Worm (Caenorhabditis elegans) whole organism, mixed stage, embryonic: ENCODE data around the gene R07H5.16.

Experiments
- M03D4.4 ChIP-seq: sonication (generic microtip); optimal IDR thresholded peaks from 2 replicates; lab custom pipeline; 2017; ENCODE audit warnings: mild to moderate bottlenecking, missing genetic modification characterization, missing compliant biosample characterization
- bed-3 ChIP-seq: fragments of 200-800 bp; sonication (Bioruptor generic); optimal IDR thresholded peaks from 3 replicates; lab custom pipeline; 2018; ENCODE audit warnings: mild to moderate bottlenecking, missing genetic modification characterization, moderate library complexity, missing compliant biosample characterization
- blmp-1 ChIP-seq: fragments of 150-350 bp; optimal IDR thresholded peaks from 2 replicates; lab custom pipeline; 2014; ENCODE audit warnings: missing biosample characterization, missing genetic modification characterization
- ceh-39 ChIP-seq: fragments of 150-350 bp; optimal IDR thresholded peaks from 2 replicates; lab custom pipeline; 2014; ENCODE audit warnings: missing biosample characterization, missing genetic modification characterization
- ceh-43 ChIP-seq: fragments of 200-800 bp; sonication (Bioruptor generic); optimal IDR thresholded peaks from 2 replicates; lab custom pipeline; 2018; ENCODE audit warnings: mild to moderate bottlenecking, missing genetic modification characterization, moderate library complexity, missing compliant biosample characterization
- ceh-83 ChIP-seq: fragments of 200-800 bp; sonication (Bioruptor generic); optimal IDR thresholded peaks from 2 replicates; lab custom pipeline; 2018; ENCODE audit warnings: mild to moderate bottlenecking, missing genetic modification characterization, missing compliant biosample characterization
- ces-1 ChIP-seq: fragments of 150-350 bp; optimal IDR thresholded peaks from 2 replicates; lab custom pipeline; 2014; ENCODE audit warnings: missing biosample characterization, missing genetic modification reagents, missing genetic modification characterization
- cnd-1 ChIP-seq: fragments of 200-800 bp; sonication (Bioruptor generic); optimal IDR thresholded peaks from 2 replicates; lab custom pipeline; 2018; ENCODE audit warnings: mild to moderate bottlenecking, missing genetic modification characterization, missing compliant biosample characterization
- drap-1 ChIP-seq: fragments of 200-800 bp; sonication (Bioruptor generic); optimal IDR thresholded peaks from 3 replicates; lab custom pipeline; 2018; ENCODE audit warnings: mild to moderate bottlenecking, missing genetic modification characterization, missing compliant biosample characterization
- elt-1 ChIP-seq: sonication (generic microtip); optimal IDR thresholded peaks from 2 replicates; lab custom pipeline; 2017; ENCODE audit warnings: missing genetic modification characterization, mild to moderate bottlenecking, missing compliant biosample characterization, antibody characterized with exemption, moderate library complexity, borderline replicate concordance; ENCODE audit not compliant: insufficient read depth
- elt-3 ChIP-seq: fragments of 150-350 bp; optimal IDR thresholded peaks from 2 replicates; lab custom pipeline; 2014; ENCODE audit warnings: missing biosample characterization, missing genetic modification characterization
- flh-1 ChIP-seq: fragments of 200-800 bp; sonication (Bioruptor generic); optimal IDR thresholded peaks from 2 replicates; lab custom pipeline; 2018; ENCODE audit warnings: mild to moderate bottlenecking, missing genetic modification characterization, moderate library complexity, missing compliant biosample characterization
- ham-2 ChIP-seq: fragments of 200-800 bp; sonication (Bioruptor generic); optimal IDR thresholded peaks from 2 replicates; lab custom pipeline; 2018; ENCODE audit warnings: mild to moderate bottlenecking, missing genetic modification characterization, missing compliant biosample characterization
- hlh-1 ChIP-seq: fragments of 150-350 bp; optimal IDR thresholded peaks from 2 replicates; lab custom pipeline; 2014; ENCODE audit warnings: missing biosample characterization, missing genetic modification reagents, missing genetic modification characterization
- lin-13 ChIP-seq: fragments of 150-350 bp; optimal IDR thresholded peaks from 2 replicates; lab custom pipeline; 2014; ENCODE audit warnings: missing biosample characterization, missing genetic modification characterization
- lsy-2 ChIP-seq: fragments of 150-350 bp; optimal IDR thresholded peaks from 2 replicates; lab custom pipeline; 2014; ENCODE audit warnings: missing biosample characterization, missing genetic modification characterization
- mep-1 ChIP-seq: fragments of 150-350 bp; optimal IDR thresholded peaks from 2 replicates; lab custom pipeline; 2017; ENCODE audit warnings: missing biosample characterization, missing genetic modification reagents, missing genetic modification characterization, inconsistent platforms
- nhr-12 ChIP-seq: fragments of 150-350 bp; optimal IDR thresholded peaks from 2 replicates; lab custom pipeline; 2014; ENCODE audit warnings: missing biosample characterization, missing genetic modification characterization
- nhr-2 ChIP-seq: fragments of 150-350 bp; optimal IDR thresholded peaks from 2 replicates; lab custom pipeline; 2014; ENCODE audit warnings: missing biosample characterization, missing genetic modification characterization
- nhr-237 ChIP-seq: fragments of 150-350 bp; optimal IDR thresholded peaks from 2 replicates; lab custom pipeline; 2014; ENCODE audit warnings: missing biosample characterization, missing genetic modification characterization
- nhr-28 ChIP-seq: fragments of 150-350 bp; optimal IDR thresholded peaks from 2 replicates; lab custom pipeline; 2014; ENCODE audit warnings: missing biosample characterization, missing genetic modification characterization
- nhr-76 ChIP-seq: sonication (generic microtip); optimal IDR thresholded peaks from 2 replicates; lab custom pipeline; 2017; ENCODE audit warnings: missing biosample characterization, missing genetic modification characterization
- pha-4 ChIP-seq: fragments of 150-350 bp; optimal IDR thresholded peaks from 2 replicates; lab custom pipeline; 2018; ENCODE audit warnings: missing biosample characterization, missing genetic modification reagents, missing genetic modification characterization
- sem-2 ChIP-seq: fragments of 200-800 bp; sonication (Bioruptor generic); optimal IDR thresholded peaks from 2 replicates; lab custom pipeline; 2018; ENCODE audit warnings: mild to moderate bottlenecking, missing genetic modification characterization, missing compliant biosample characterization
- snpc-4 ChIP-seq: fragments of 150-350 bp; optimal IDR thresholded peaks from 2 replicates; lab custom pipeline; 2014; ENCODE audit warnings: missing biosample characterization, missing genetic modification characterization
- sptf-1 ChIP-seq: sonication (generic microtip); optimal IDR thresholded peaks from 2 replicates; lab custom pipeline; 2017; ENCODE audit warnings: mild to moderate bottlenecking, missing genetic modification characterization, moderate library complexity, missing compliant biosample characterization
- unc-120 ChIP-seq: sonication (generic microtip); optimal IDR thresholded peaks from 2 replicates; lab custom pipeline; 2017; ENCODE audit warnings: missing genetic modification characterization, missing compliant biosample characterization; ENCODE audit not compliant: poor library complexity, severe bottlenecking
- unc-39 ChIP-seq: fragments of 150-350 bp; optimal IDR thresholded peaks from 2 replicates; lab custom pipeline; 2014; ENCODE audit warnings: missing biosample characterization, missing genetic modification characterization
- unc-62 ChIP-seq: fragments of 150-350 bp; optimal IDR thresholded peaks from 2 replicates; lab custom pipeline; 2014; ENCODE audit warnings: missing biosample characterization, missing genetic modification reagents, missing genetic modification characterization
- zip-8 ChIP-seq: fragments of 150-350 bp; optimal IDR thresholded peaks from 2 replicates; lab custom pipeline; 2014; ENCODE audit warnings: missing biosample characterization, missing genetic modification characterization
- ztf-11 ChIP-seq: fragments of 150-350 bp; optimal IDR thresholded peaks from 2 replicates; lab custom pipeline; 2014; ENCODE audit warnings: missing biosample characterization, missing genetic modification characterization

R07H5.16 gene

ce11 chrIV:11226545-11226944, 27.4 kb downstream of the R07H5.16 start:
- no peak for TF ChIP-seq ceh-83 (GFP tag; lab: Kevin White, UChicago)
- TF ChIP-seq blmp-1 (tag; lab: Kevin White, UChicago) = no peak
- TF ChIP-seq ham-2 = no peak
- TF ChIP-seq bed-3 (GFP tag; lab: Kevin White, UChicago) = no peak
- TF ChIP-seq drap-1 = no peak
- no peak for TF ChIP-seq hlh-1 (tag; lab: Kevin White, UChicago)
- no peak for TF ChIP-seq elt-3 (tag; lab: Kevin White, UChicago)
- no peak for TF ChIP-seq mep-1 (tag; lab: Kevin White, UChicago)
- no peak for TF ChIP-seq pha-4 (tag; lab: Kevin White, UChicago)
- no peak for TF ChIP-seq lin-13 (tag; lab: Kevin White, UChicago)
- no peak for TF ChIP-seq unc-62 (GFP tag; lab: Kevin White, UChicago)
- TF ChIP-seq ceh-43 (GFP tag; lab: Kevin White, UChicago) = no peak
- TF ChIP-seq zip-8 (tag; lab: Kevin White, UChicago) = no peak
- no peak for TF ChIP-seq sem-2
- no peak for TF ChIP-seq lsy-2 (tag; lab: Kevin White, UChicago)
- TF ChIP-seq M03D4.4 (tag; lab: Kevin White, UChicago) = no peak

ce11 chrIV:11229013-11229412, 29.9 kb downstream of the R07H5.16 start:
- TF ChIP-seq ces-1 (GFP tag; lab: Kevin White, UChicago) (no peak), M03D4.4 (tag; lab: Kevin White, UChicago) (no peak), unc-39 (tag; lab: Kevin White, UChicago) (no peak), hlh-1 (tag; lab: Kevin White, UChicago) (no peak), cnd-1 (tag; lab: Kevin White, UChicago) (no peak), unc-120 (tag; lab: Kevin White, UChicago) (no peak), blmp-1 (tag; lab: Kevin White, UChicago) (no peak), snpc-4 (tag; lab: Kevin White, UChicago) (no peak), ceh-83 (GFP tag; lab: Kevin White, UChicago) (no peak), zip-8 (tag; lab: Kevin White, UChicago) (no peak), ceh-39 (tag; lab: Kevin White, UChicago) (no peak), nhr-12 (tag; lab: Kevin White, UChicago) (no peak), nhr-2 (tag; lab: Kevin White, UChicago) (no peak)

- TF ChIP-seq flh-1 (no peak), ham-2 (no peak), nhr-237 (tag; lab: Kevin White, UChicago) (no peak), nhr-28 (tag; lab: Kevin White, UChicago) (no peak), unc-120 (tag; lab: Kevin White, UChicago) (no peak), bed-3 (GFP tag; lab: Kevin White, UChicago) (no peak), zip-8 (tag; lab: Kevin White, UChicago) (no peak), blmp-1 (tag; lab: Kevin White, UChicago) (no peak), unc-62 (GFP tag; lab: Kevin White, UChicago) (no peak), snpc-4 (tag; lab: Kevin White, UChicago) (no peak), unc-39 (tag; lab: Kevin White, UChicago) (no peak), elt-3 (tag; lab: Kevin White, UChicago) (no peak), cnd-1 (tag; lab: Kevin White, UChicago) (no peak), elt-1 (tag; lab: Kevin White, UChicago) (no peak), nhr-2 (tag; lab: Kevin White, UChicago) (no peak), nhr-76 (tag; lab: Kevin White, UChicago) (no peak), ztf-11 (tag; lab: Kevin White, UChicago) (no peak), mep-1 (tag; lab: Kevin White, UChicago) (no peak)
Measured at ce11 chrIV:11230069-11230468, 30.9 kb downstream of the R07H5.16 start, which contains the start of gene best-7. Gene best-7, minus strand, starts transcription at chrIV:11230307.

DNA sequence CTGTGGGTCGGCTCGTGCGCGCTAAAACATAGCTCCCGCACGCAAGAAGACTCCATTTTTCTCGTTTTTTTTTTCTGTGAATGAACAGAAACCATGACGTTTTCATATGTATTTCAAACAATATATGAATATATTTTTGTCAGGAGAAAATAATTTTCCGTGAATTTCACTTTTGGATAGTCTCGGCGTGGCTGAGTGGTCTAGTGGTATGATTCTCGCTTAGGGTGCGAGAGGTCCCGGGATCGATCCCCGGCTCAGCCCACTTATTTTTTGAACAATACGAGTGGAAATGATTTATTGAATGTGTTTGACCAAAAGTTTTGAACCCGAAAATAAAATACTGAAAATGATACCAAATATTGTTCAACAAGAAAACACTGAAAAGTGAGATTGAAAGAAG, 32.2 kb downstream of the R07H5.16 start:
- no peak for TF ChIP-seq bed-3 (GFP tag; lab: Kevin White, UChicago)
- no peak for TF ChIP-seq ceh-83 (GFP tag; lab: Kevin White, UChicago)
- TF ChIP-seq elt-3 (tag; lab: Kevin White, UChicago) = no peak
- TF ChIP-seq nhr-12 (tag; lab: Kevin White, UChicago) = no peak
- TF ChIP-seq unc-62 (GFP tag; lab: Kevin White, UChicago) = no peak
- TF ChIP-seq lin-13 (tag; lab: Kevin White, UChicago) = no peak
- no peak for TF ChIP-seq ztf-11 (tag; lab: Kevin White, UChicago)
- TF ChIP-seq sptf-1 = no peak
- TF ChIP-seq nhr-2 (tag; lab: Kevin White, UChicago) = no peak
- TF ChIP-seq nhr-28 (tag; lab: Kevin White, UChicago) = no peak
- no peak for TF ChIP-seq cnd-1 (tag; lab: Kevin White, UChicago)
- no peak for TF ChIP-seq mep-1 (tag; lab: Kevin White, UChicago)
- no peak for TF ChIP-seq flh-1
- no peak for TF ChIP-seq blmp-1 (tag; lab: Kevin White, UChicago)
